Fruit fly (Drosophila melanogaster): ENCODE data around the gene CG31715.

The CG31715 gene

DNA sequence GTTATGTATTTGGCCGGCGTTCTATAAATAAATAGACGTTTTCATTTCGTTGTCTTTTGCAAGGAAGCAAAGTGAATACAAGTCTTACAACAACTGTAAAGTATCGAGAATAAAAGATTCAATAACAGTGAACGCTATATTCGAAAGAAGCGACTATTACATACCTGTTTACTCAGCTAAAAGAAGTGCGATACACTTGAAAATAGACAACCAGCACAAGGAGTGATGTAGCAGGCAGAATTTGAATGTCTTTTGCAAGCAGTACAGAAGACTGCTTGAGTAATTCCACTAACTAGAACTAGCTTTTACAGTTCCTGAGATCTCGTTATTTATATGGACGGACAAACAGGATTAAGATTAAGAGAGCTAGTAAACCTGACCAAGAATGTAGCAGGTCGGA is 43.1 kb upstream of the CG31715 start (continued):
- TF ChIP-seq Nf-YC (tag; optimal IDR thresholded peaks at IDR 0.05) = peak; percentile 71
- no peak for TF ChIP-seq dan (GFP tag; IDR thresholded peaks at IDR 0.05)
- peak; percentile 62 for TF ChIP-seq Myb (GFP tag; optimal IDR thresholded peaks at IDR 0.05)
- TF ChIP-seq Dref (GFP tag; IDR thresholded peaks at IDR 0.05) = peak; percentile 37; the same call in 1 of the 2 replicates
- peak; percentile 63 for TF ChIP-seq CG12769 (tag; optimal IDR thresholded peaks at IDR 0.05)
- TF ChIP-seq CG32532 (GFP tag; IDR thresholded peaks at IDR 0.05) = no peak
- TF ChIP-seq tna (GFP tag; IDR thresholded peaks at IDR 0.05; ENCODE audit: partially characterized antibody) = peak; percentile 60
- TF ChIP-seq CG8089 (GFP tag; optimal IDR thresholded peaks at IDR 0.05) = no peak
- no peak for TF ChIP-seq Atf6 (GFP tag; IDR thresholded peaks at IDR 0.05)
- TF ChIP-seq da (GFP tag; optimal IDR thresholded peaks at IDR 0.05) = no peak
- peak; percentile 29 for TF ChIP-seq CG10462 (GFP tag; optimal IDR thresholded peaks at IDR 0.05)
- TF ChIP-seq chif (GFP tag; optimal IDR thresholded peaks at IDR 0.05) = no peak
- no peak for TF ChIP-seq h (optimal IDR thresholded peaks at IDR 0.05)
- TF ChIP-seq lola (GFP tag; optimal IDR thresholded peaks at IDR 0.05) = no peak
- TF ChIP-seq pan (optimal IDR thresholded peaks at IDR 0.05) = no peak
- TF ChIP-seq pan (GFP tag; optimal IDR thresholded peaks at IDR 0.05 in 1 of 2, IDR thresholded peaks at IDR 0.05 in 1 of 2) = no peak
- TF ChIP-seq D19B (GFP tag; optimal IDR thresholded peaks at IDR 0.05) = peak; percentile 74
- no peak for TF ChIP-seq CG15696 (tag; optimal IDR thresholded peaks at IDR 0.05)
- 0 out of 2 replicates have a peak, but pooled peaks have one; percentile 15 for TF ChIP-seq HLH3B (GFP tag; IDR thresholded peaks at IDR 0.05)
- no peak for TF ChIP-seq toy (GFP tag; IDR thresholded peaks at IDR 0.05)
- no peak for TF ChIP-seq CG17186 (GFP tag; optimal IDR thresholded peaks at IDR 0.05)
- TF ChIP-seq CG1529 (GFP tag; optimal IDR thresholded peaks at IDR 0.05) = no peak
- no peak for TF ChIP-seq CG4360 (GFP tag; IDR thresholded peaks at IDR 0.05)
- peak; percentile 40 for TF ChIP-seq nmo (GFP tag; optimal IDR thresholded peaks at IDR 0.05)
- no peak for TF ChIP-seq btn (GFP tag; optimal IDR thresholded peaks at IDR 0.05)
- no peak for TF ChIP-seq ERR (GFP tag; optimal IDR thresholded peaks at IDR 0.05)
- no peak for TF ChIP-seq CG15269 (tag; optimal IDR thresholded peaks at IDR 0.05)
- no peak for TF ChIP-seq gt (GFP tag; IDR thresholded peaks at IDR 0.05)
- peak in 1 of 2 experiments; percentile 78 for TF ChIP-seq Dfd (GFP tag; optimal IDR thresholded peaks at IDR 0.05)
- TF ChIP-seq eve (GFP tag; optimal IDR thresholded peaks at IDR 0.05) = no peak
- TF ChIP-seq CG1647 (GFP tag; optimal IDR thresholded peaks at IDR 0.05) = no peak
- TF ChIP-seq Hr78 (GFP tag; optimal IDR thresholded peaks at IDR 0.05) = no peak
- peak; percentile 84; the same call in 2 of the 3 replicates for TF ChIP-seq CG14860 (GFP tag; IDR thresholded peaks at IDR 0.05; ENCODE audit: partially characterized antibody)
- TF ChIP-seq CG11560 (tag; IDR thresholded peaks at IDR 0.05) = no peak
- no peak for TF ChIP-seq Usf (GFP tag; optimal IDR thresholded peaks at IDR 0.05)
- no peak for TF ChIP-seq nom (GFP tag; optimal IDR thresholded peaks at IDR 0.05)
- TF ChIP-seq CG3726 (GFP tag; IDR thresholded peaks at IDR 0.05) = no peak
- no peak for TF ChIP-seq fd3F (GFP tag; optimal IDR thresholded peaks at IDR 0.05)
- no peak for TF ChIP-seq CG15073 (GFP tag; optimal IDR thresholded peaks at IDR 0.05)
- no peak for TF ChIP-seq unpg (GFP tag; optimal IDR thresholded peaks at IDR 0.05)
- TF ChIP-seq pzg (GFP tag; optimal IDR thresholded peaks at IDR 0.05) = peak; percentile 34
- no peak for TF ChIP-seq maf-S (GFP tag; optimal IDR thresholded peaks at IDR 0.05)
- no peak for TF ChIP-seq Chrac-16 (GFP tag; optimal IDR thresholded peaks at IDR 0.05)
- no peak for TF ChIP-seq Ets65A (GFP tag)
- peak; percentile 98 for TF ChIP-seq CG8290 (GFP tag; optimal IDR thresholded peaks at IDR 0.05)
- TF ChIP-seq CG8290 (tag; optimal IDR thresholded peaks at IDR 0.05) = peak; percentile 87 to 91
- TF ChIP-seq Poxn (GFP tag; IDR thresholded peaks at IDR 0.05) = no peak
- peak; percentile 22 for TF ChIP-seq CG14710 (tag; optimal IDR thresholded peaks at IDR 0.05)
- TF ChIP-seq Ptx1 (GFP tag; IDR thresholded peaks at IDR 0.05) = no peak
- no peak for TF ChIP-seq Fer1 (GFP tag; optimal IDR thresholded peaks at IDR 0.05)
- no peak for TF ChIP-seq sqz (GFP tag; optimal IDR thresholded peaks at IDR 0.05)
- TF ChIP-seq disco-r (GFP tag; optimal IDR thresholded peaks at IDR 0.05) = no peak
- no peak for TF ChIP-seq shn (GFP tag; optimal IDR thresholded peaks at IDR 0.05)
